Worm (Caenorhabditis elegans): ENCODE results near the gene Y48C3A.20.

DNA sequence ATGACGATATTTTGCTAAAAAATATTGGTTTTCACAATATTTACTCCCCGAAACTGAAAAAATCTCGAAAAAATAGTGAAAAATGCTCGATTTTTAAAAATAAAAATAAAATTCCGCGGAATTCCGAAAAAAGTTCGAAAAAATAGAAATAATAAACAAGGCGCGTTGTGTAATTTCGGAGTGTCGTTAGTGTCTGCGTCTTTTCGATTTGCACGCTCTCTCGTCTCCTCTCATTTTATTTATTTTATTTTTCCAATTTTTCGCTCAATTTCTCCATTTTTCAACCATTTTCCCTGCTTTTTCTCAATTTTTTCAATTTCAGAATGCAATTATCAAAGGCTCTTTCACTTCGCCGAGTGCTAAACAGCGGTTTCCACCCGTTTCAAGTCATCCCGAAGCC lies 31.4 kb upstream of the Y48C3A.20 start, which contains the start of gene mrpl-20:
- TF ChIP-seq ama-1 (optimal IDR thresholded peaks at IDR 0.05) (no peak), F13C5.2 (tag; optimal IDR thresholded peaks at IDR 0.05) (no peak), scrt-1 (GFP tag; IDR thresholded peaks at IDR 0.05) (no peak), ets-7 (tag; optimal IDR thresholded peaks at IDR 0.05) (no peak), tbx-11 (GFP tag; IDR thresholded peaks at IDR 0.05) (no peak), ceh-13 (GFP tag; optimal IDR thresholded peaks at IDR 0.05) (no peak), B0310.2 (tag; optimal IDR thresholded peaks at IDR 0.05) (no peak), pes-1 (GFP tag; IDR thresholded peaks at IDR 0.05) (no peak), hmg-4 (GFP tag; optimal IDR thresholded peaks at IDR 0.05) (no peak)
